Fruit fly (Drosophila melanogaster): ENCODE results near the gene nonA-l.

dm6 chr3R:16620478-16620877, 19.5 kb upstream of the nonA-l start, which contains the start of gene CG14893:
- TF ChIP-seq CTCF (optimal IDR thresholded peaks at IDR 0.05) (no peak), CG8478 (optimal IDR thresholded peaks at IDR 0.05) (no peak)

Data from S2 (cell line).